Worm (Caenorhabditis elegans) whole organism, L4 larva: ENCODE results near the gene F37A4.3.

ENCODE experiments used
- D1046.2 ChIP-seq: fragments of 200-800 bp; sonication (Bioruptor generic); IDR thresholded peaks from 2 replicates; pipeline ENCODE4 v1.3.6; 2022; ENCODE audit warnings: missing genetic modification characterization, missing compliant biosample characterization
- F10B5.3 ChIP-seq: sonication (generic microtip); optimal IDR thresholded peaks from 2 replicates; lab custom pipeline; 2016; ENCODE audit warnings: mild to moderate bottlenecking, missing genetic modification characterization, missing compliant biosample characterization
- F37D6.2 ChIP-seq: sonication (generic microtip); optimal IDR thresholded peaks from 2 replicates; lab custom pipeline; 2016; ENCODE audit warnings: mild to moderate bottlenecking, missing genetic modification characterization, missing compliant biosample characterization
- F44E2.7 ChIP-seq: fragments of 200-800 bp; sonication (Bioruptor generic); IDR thresholded peaks from 2 replicates; pipeline ENCODE4 v2.1.2; 2022; ENCODE audit warnings: missing genetic modification characterization, missing compliant biosample characterization
- T20F7.1 ChIP-seq: fragments of 200-800 bp; sonication (Bioruptor generic); optimal IDR thresholded peaks from 2 replicates; lab custom pipeline; 2018; ENCODE audit warnings: mild to moderate bottlenecking, missing genetic modification characterization, missing compliant biosample characterization
- Y48G9A.11 ChIP-seq: fragments of 200-800 bp; sonication (Bioruptor generic); IDR thresholded peaks from 2 replicates; pipeline ENCODE4 v1.3.6; 2022; ENCODE audit warnings: missing genetic modification reagents, missing genetic modification characterization, missing compliant biosample characterization
- ZK337.2 ChIP-seq: fragments of 200-800 bp; sonication (Bioruptor generic); IDR thresholded peaks from 2 replicates; pipeline ENCODE4 v1.3.6; 2022; ENCODE audit warnings: missing genetic modification reagents, missing genetic modification characterization, missing compliant biosample characterization
- aha-1 ChIP-seq: fragments of 150-350 bp; peaks from one replicate; lab custom pipeline; 2014; ENCODE audit warnings: missing biosample characterization, missing genetic modification characterization
- arid-1 ChIP-seq: fragments of 200-800 bp; sonication (Bioruptor generic); conservative IDR thresholded peaks from 2 replicates; pipeline ENCODE4 v1.3.6; 2022; ENCODE audit warnings: missing genetic modification reagents, missing genetic modification characterization, missing compliant biosample characterization
- daf-12 ChIP-seq: fragments of 150-350 bp; optimal IDR thresholded peaks from 2 replicates; lab custom pipeline; 2014; ENCODE audit warnings: missing biosample characterization, missing genetic modification reagents, missing genetic modification characterization
- daf-19 ChIP-seq: fragments of 200-800 bp; sonication (Bioruptor generic); conservative IDR thresholded peaks from 2 replicates; pipeline ENCODE4 v1.3.6; 2022; ENCODE audit warnings: missing genetic modification characterization, missing compliant biosample characterization
- dmd-9 ChIP-seq: fragments of 200-800 bp; sonication (Bioruptor generic); IDR thresholded peaks from 2 replicates; pipeline ENCODE4 v1.3.6; 2022; ENCODE audit warnings: missing genetic modification reagents, missing genetic modification characterization, missing compliant biosample characterization
- dpl-1 ChIP-seq: fragments of 150-350 bp; optimal IDR thresholded peaks from 2 replicates; lab custom pipeline; 2014; ENCODE audit warnings: missing biosample characterization, missing genetic modification reagents, missing genetic modification characterization
- jun-1 ChIP-seq: fragments of 150-350 bp; optimal IDR thresholded peaks from 2 replicates; lab custom pipeline; 2014; ENCODE audit warnings: missing biosample characterization, missing genetic modification reagents, missing genetic modification characterization
- lin-15B ChIP-seq: fragments of 150-350 bp; sonication (generic microtip); optimal IDR thresholded peaks from 3 replicates; lab custom pipeline; 2014; ENCODE audit warnings: missing biosample characterization, missing genetic modification characterization
- lin-38 ChIP-seq: fragments of 200-800 bp; sonication (Bioruptor generic); IDR thresholded peaks from 2 replicates; pipeline ENCODE4 v1.3.6; 2022; ENCODE audit warnings: missing genetic modification reagents, missing genetic modification characterization, missing compliant biosample characterization
- lir-3 ChIP-seq: sonication (generic microtip); optimal IDR thresholded peaks from 2 replicates; lab custom pipeline; 2016; ENCODE audit warnings: mild to moderate bottlenecking, missing genetic modification characterization, missing compliant biosample characterization
- lsy-2 ChIP-seq, 2 experiments: fragments of 150-350 bp in 1 of 2; sonication (generic microtip) in 1 of 2; optimal IDR thresholded peaks; 2 replicates each; lab custom pipeline; 2014 to 2017; ENCODE audit warnings: missing biosample characterization in 2 of 2, missing genetic modification characterization in 2 of 2
- mdl-1 ChIP-seq, 2 experiments: fragments of 150-350 bp in 1 of 2; sonication (generic microtip) in 1 of 2; optimal IDR thresholded peaks; 2 replicates each; lab custom pipeline; 2014 to 2017; ENCODE audit warnings: missing biosample characterization in 2 of 2, missing genetic modification characterization in 2 of 2
- mdt-29 ChIP-seq: fragments of 200-800 bp; sonication (Bioruptor generic); IDR thresholded peaks from 2 replicates; pipeline ENCODE4 v1.3.6; 2022; ENCODE audit warnings: missing genetic modification reagents, missing genetic modification characterization, missing compliant biosample characterization
- mes-2 ChIP-seq: sonication (generic microtip); optimal IDR thresholded peaks from 2 replicates; lab custom pipeline; 2016; ENCODE audit warnings: missing genotype, mild to moderate bottlenecking, missing genetic modification characterization, missing compliant biosample characterization; ENCODE audit not compliant: poor library complexity, severe bottlenecking
- mxl-2 ChIP-seq: fragments of 200-800 bp; sonication (Bioruptor generic); conservative IDR thresholded peaks from 2 replicates; pipeline ENCODE4 v1.3.6; 2022; ENCODE audit warnings: missing genetic modification reagents, missing genetic modification characterization, missing compliant biosample characterization
- nhr-111 ChIP-seq: fragments of 200-800 bp; sonication (Bioruptor generic); optimal IDR thresholded peaks from 2 replicates; lab custom pipeline; 2018; ENCODE audit warnings: mild to moderate bottlenecking, missing genetic modification characterization, missing compliant biosample characterization
- nhr-48 ChIP-seq: sonication (generic microtip); optimal IDR thresholded peaks from 2 replicates; lab custom pipeline; 2016; ENCODE audit warnings: mild to moderate bottlenecking, missing genetic modification characterization, missing compliant biosample characterization
- nhr-77 ChIP-seq: fragments of 150-350 bp; optimal IDR thresholded peaks from 2 replicates; lab custom pipeline; 2014; ENCODE audit warnings: missing biosample characterization, missing genetic modification characterization
- pha-4 ChIP-seq, 2 experiments: fragments of 150-350 bp in 1 of 2; fragments of 200-800 bp in 1 of 2; sonication (Bioruptor generic) in 1 of 2; IDR thresholded peaks in 1 of 2; optimal IDR thresholded peaks in 1 of 2; 2 replicates each; pipeline versions ENCODE4 v1.3.6 to Lab custom; 2014 to 2022; ENCODE audit warnings: missing genetic modification characterization in 2 of 2, missing genetic modification reagents in 2 of 2, missing biosample characterization in 1 of 2, missing compliant biosample characterization in 1 of 2
- snpc-4 ChIP-seq: fragments of 150-350 bp; optimal IDR thresholded peaks from 2 replicates; lab custom pipeline; 2014; ENCODE audit warnings: missing biosample characterization, missing genetic modification characterization
- spr-3 ChIP-seq: fragments of 200-800 bp; sonication (Bioruptor generic); optimal IDR thresholded peaks from 2 replicates; lab custom pipeline; 2018; ENCODE audit warnings: mild to moderate bottlenecking, missing genetic modification characterization, missing compliant biosample characterization
- zip-11 ChIP-seq: fragments of 200-800 bp; sonication (Bioruptor generic); IDR thresholded peaks from 2 replicates; pipeline ENCODE4 v1.3.6; 2022; ENCODE audit warnings: missing genetic modification characterization, missing compliant biosample characterization
- zip-2 ChIP-seq: fragments of 150-350 bp; optimal IDR thresholded peaks from 2 replicates; lab custom pipeline; 2014; ENCODE audit warnings: missing biosample characterization, missing genetic modification characterization

Gene F37A4.3

ce11 chrIII:6722208-6722679, 3.9 kb downstream of the F37A4.3 start, which contains the start of the genes bath-41 and F37A4.2:
Gene bath-41, minus strand, starts transcription at chrIII:6722258.
Gene F37A4.2, plus strand, starts transcription at chrIII:6722454.
- TF ChIP-seq dpl-1 (peak; percentile 29), mdl-1 (tag; optimal IDR thresholded peaks at IDR 0.05; lab: Kevin White, UChicago) (no peak), T20F7.1 (GFP tag; lab: Kevin White, UChicago) (peak; percentile 93), ZK337.2 (GFP tag; lab: Robert Waterston, UW) (no peak), zip-2 (tag; lab: Kevin White, UChicago) (no peak), Y48G9A.11 (GFP tag; lab: Robert Waterston, UW) (peak; percentile 93), F44E2.7 (GFP tag; lab: Robert Waterston, UW) (no peak), F37D6.2 (tag; lab: Kevin White, UChicago) (no peak), D1046.2 (no peak), mes-2 (tag; lab: Kevin White, UChicago) (no peak), nhr-48 (tag; lab: Kevin White, UChicago) (no peak), mdt-29 (no peak)

DNA sequence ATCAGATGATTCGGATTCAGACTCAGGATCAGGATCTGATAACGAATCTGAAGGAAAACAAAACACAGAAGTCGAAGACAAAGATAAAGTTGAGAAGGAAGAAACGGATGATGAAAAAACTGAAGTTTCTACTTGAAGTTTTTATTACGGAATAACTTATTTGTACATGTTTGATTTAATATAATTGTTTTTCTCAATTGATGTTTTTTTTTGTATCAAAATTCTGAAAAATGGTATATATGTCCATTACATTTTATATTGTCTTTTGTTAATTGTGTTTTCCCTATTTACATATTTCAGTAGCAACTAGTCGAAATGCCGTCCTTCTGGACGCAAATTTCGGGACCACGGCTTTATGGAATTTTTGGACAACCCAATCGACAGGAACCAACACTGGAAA, 4.7 kb downstream of the F37A4.3 start, which contains the start of gene F37A4.1:
TSS of gene F37A4.1 (plus strand) at position 301 of the 400 bp plus-strand sequence.
- TF ChIP-seq nhr-77 (no peak), snpc-4 (tag; lab: Kevin White, UChicago) (no peak), lin-15B (tag; lab: Kevin White, UChicago) (no peak), lsy-2 (tag; optimal IDR thresholded peaks at IDR 0.05; lab: Kevin White, UChicago) (no peak), zip-11 (GFP tag; lab: Robert Waterston, UW) (no peak), lir-3 (no peak), spr-3 (GFP tag; lab: Kevin White, UChicago) (no peak), daf-12 (tag; lab: Kevin White, UChicago) (no peak), arid-1 (GFP tag; lab: Robert Waterston, UW) (no peak), jun-1 (tag; lab: Kevin White, UChicago) (no peak), nhr-111 (GFP tag; lab: Kevin White, UChicago) (no peak)

DNA sequence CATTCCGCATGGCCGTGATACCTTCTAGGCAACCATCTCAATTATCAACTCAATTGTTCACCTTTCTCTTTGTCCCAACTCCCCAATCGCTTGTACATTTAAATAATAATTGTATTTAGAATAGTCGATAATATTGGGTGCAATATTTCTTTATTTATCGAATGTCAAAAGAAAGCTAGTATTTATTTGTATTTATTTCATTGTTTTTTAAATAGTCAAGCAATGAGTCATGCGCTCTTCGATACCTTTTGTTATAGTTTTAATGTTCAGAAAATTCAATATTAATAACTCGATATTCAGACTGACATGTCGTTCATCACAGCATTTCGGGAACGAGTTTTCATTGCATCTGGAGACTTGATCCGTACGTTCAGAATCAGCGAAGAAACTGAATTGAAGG, 7.1 kb downstream of the F37A4.3 start, which contains the start of gene wdr-4:
TSS of gene wdr-4 (plus strand) at position 301 of the 400 bp plus-strand sequence.
- TF ChIP-seq dmd-9 (GFP tag; lab: Robert Waterston, UW) (no peak), mxl-2 (GFP tag; lab: Robert Waterston, UW) (no peak), aha-1 (tag; lab: Kevin White, UChicago) (no peak), lin-38 (GFP tag; lab: Robert Waterston, UW) (0 out of 2 replicates have a peak, but pooled peaks have one; percentile 37)

ce11 chrIII:6730185-6730850, 11.9 kb downstream of the F37A4.3 start, which contains the start of the genes Y102E9.5 and odr-4:
Gene Y102E9.5, minus strand, starts transcription at chrIII:6730285.
Gene odr-4, plus strand, starts transcription at chrIII:6730800.
- no peak for TF ChIP-seq pha-4 (GFP tag; IDR thresholded peaks at IDR 0.05; lab: Robert Waterston, UW)
- no peak for TF ChIP-seq pha-4 (tag; optimal IDR thresholded peaks at IDR 0.05; lab: Kevin White, UChicago)

ce11 chrIII:6731285-6731684, 12.9 kb downstream of the F37A4.3 start:
- TF ChIP-seq F44E2.7 (GFP tag; lab: Robert Waterston, UW) (no peak), dpl-1 (peak; percentile 14), daf-19 (GFP tag; lab: Robert Waterston, UW) (no peak), F10B5.3 (tag; lab: Kevin White, UChicago) (no peak)
